Worm (Caenorhabditis elegans) whole organism, midembryonic: ENCODE measurements around the gene C07B5.8.

Experiments
- T22C8.4 ChIP-seq: fragments of 200-800 bp; sonication (Bioruptor generic); IDR thresholded peaks from 2 replicates; pipeline ENCODE4 v1.3.6; 2022; ENCODE audit warnings: missing genetic modification characterization, missing compliant biosample characterization
- cog-1 ChIP-seq: sonication (generic microtip); optimal IDR thresholded peaks from 2 replicates; lab custom pipeline; 2016; ENCODE audit warnings: missing genetic modification characterization, missing compliant biosample characterization
- flt-1 ChIP-seq: fragments of 200-800 bp; sonication (Bioruptor generic); IDR thresholded peaks from 2 replicates; pipeline ENCODE4 v1.3.6; 2022; ENCODE audit warnings: missing genetic modification characterization, missing compliant biosample characterization
- klf-2 ChIP-seq: fragments of 200-800 bp; sonication (Bioruptor generic); conservative IDR thresholded peaks from 2 replicates; pipeline ENCODE4 v1.3.6; 2022; ENCODE audit warnings: missing genetic modification reagents, missing genetic modification characterization, missing compliant biosample characterization
- ref-1 ChIP-seq: fragments of 200-800 bp; sonication (Bioruptor generic); conservative IDR thresholded peaks from 2 replicates; pipeline ENCODE4 v1.3.6; 2022; ENCODE audit warnings: missing genetic modification reagents, missing genetic modification characterization, missing compliant biosample characterization
- ztf-23 ChIP-seq: fragments of 200-800 bp; sonication (Bioruptor generic); IDR thresholded peaks from 2 replicates; pipeline ENCODE4 v1.3.6; 2022; ENCODE audit warnings: missing genetic modification reagents, missing genetic modification characterization, missing compliant biosample characterization

DNA sequence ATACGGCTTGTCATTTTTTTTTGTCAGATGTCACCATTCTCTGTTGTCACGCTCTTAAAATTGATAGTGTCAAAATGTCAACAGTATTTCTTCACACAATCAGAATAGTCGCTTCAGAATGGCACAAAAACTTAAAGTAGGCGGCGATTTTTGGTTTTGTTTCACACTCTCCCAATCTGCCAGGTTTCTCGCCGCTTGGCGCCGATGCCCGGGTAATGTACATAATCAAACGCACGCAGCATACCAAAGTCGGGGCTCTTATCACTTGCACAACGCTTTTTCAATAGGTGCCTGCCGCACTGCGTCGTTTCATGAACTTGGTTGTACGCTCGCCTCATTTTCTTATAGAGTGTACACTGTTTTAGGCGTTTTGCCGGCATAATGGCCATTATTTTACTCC, 32.0 kb upstream of the C07B5.8 start:
- TF ChIP-seq ref-1 (GFP tag; lab: Robert Waterston, UW) (no peak), flt-1 (GFP tag; lab: Robert Waterston, UW) (no peak), klf-2 (GFP tag; lab: Robert Waterston, UW) (no peak), cog-1 (tag; lab: Kevin White, UChicago) (no peak), ztf-23 (no peak), T22C8.4 (GFP tag; lab: Robert Waterston, UW) (no peak)
